Fruit fly (Drosophila melanogaster): ENCODE data around the gene spri.
A peak's percentile ranks its signal among the peaks of the same experiment; 100 is the strongest.

The spri gene

dm6 chrX:10582064-10582463 lies 3.2 kb downstream of the spri start (continued):
- TF ChIP-seq Meics (GFP tag; optimal IDR thresholded peaks at IDR 0.05) (no peak), ci (GFP tag; IDR thresholded peaks at IDR 0.05) (0 out of 3 replicates have a peak, but pooled peaks have one; percentile 37), CoRest (tag; optimal IDR thresholded peaks at IDR 0.05) (peak; percentile 16), bigmax (GFP tag; optimal IDR thresholded peaks at IDR 0.05) (no peak), sqz (GFP tag; optimal IDR thresholded peaks at IDR 0.05) (peak; percentile 33), CG10274 (GFP tag; optimal IDR thresholded peaks at IDR 0.05) (peak; percentile 14), CG12299 (tag; optimal IDR thresholded peaks at IDR 0.05) (peak; percentile 0)

DNA sequence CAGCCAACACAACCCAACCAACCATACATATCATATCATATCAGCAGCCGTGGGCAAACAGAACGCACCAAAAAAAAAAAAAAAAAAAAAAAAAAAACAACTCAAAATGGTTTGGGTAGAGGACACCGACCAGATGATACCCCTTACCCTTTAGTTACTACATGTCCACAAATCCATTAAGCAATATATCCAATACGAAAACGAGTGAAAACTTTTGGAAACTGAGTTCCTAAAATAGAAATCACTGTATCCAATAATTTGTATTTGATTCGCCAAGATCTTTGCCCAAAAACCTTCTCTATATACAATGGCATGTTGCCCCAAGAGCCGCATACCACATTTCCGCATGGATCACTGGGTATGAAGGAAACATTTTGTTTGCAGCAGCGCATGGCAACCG lies 3.7 kb downstream of the spri start:
- TF ChIP-seq CG18262 (tag; optimal IDR thresholded peaks at IDR 0.05) (no peak), CG12744 (GFP tag; optimal IDR thresholded peaks at IDR 0.05) (no peak), kah (GFP tag; optimal IDR thresholded peaks at IDR 0.05) (no peak), lmd (GFP tag; IDR thresholded peaks at IDR 0.05) (no peak), CG2116 (GFP tag; optimal IDR thresholded peaks at IDR 0.05) (no peak), psq (GFP tag; optimal IDR thresholded peaks at IDR 0.05) (no peak), nom (GFP tag; optimal IDR thresholded peaks at IDR 0.05) (peak; percentile 4), dpn (GFP tag; optimal IDR thresholded peaks at IDR 0.05) (no peak), gem (tag; optimal IDR thresholded peaks at IDR 0.05) (peak; percentile 15), Ada2b (GFP tag; IDR thresholded peaks at IDR 0.05) (no peak), dmrt99B (tag; optimal IDR thresholded peaks at IDR 0.05) (no peak), eve (GFP tag; optimal IDR thresholded peaks at IDR 0.05) (peak in 1 of 2 experiments; percentile 1), pan (optimal IDR thresholded peaks at IDR 0.05) (peak in 1 of 2 experiments; percentile 47), pan (GFP tag; optimal IDR thresholded peaks at IDR 0.05 in 1 of 2, IDR thresholded peaks at IDR 0.05 in 1 of 2) (peak; percentile 12 to 16), CG32772 (GFP tag; IDR thresholded peaks at IDR 0.05) (peak; percentile 66), D19B (GFP tag; optimal IDR thresholded peaks at IDR 0.05) (peak; percentile 51), CG6791 (GFP tag; IDR thresholded peaks at IDR 0.05; ENCODE audit: partially characterized antibody) (no peak), her (GFP tag; optimal IDR thresholded peaks at IDR 0.05) (no peak), dysf (GFP tag; IDR thresholded peaks at IDR 0.05) (0 out of 3 replicates have a peak, but pooled peaks have one; percentile 29), ind (GFP tag; optimal IDR thresholded peaks at IDR 0.05) (no peak), org-1 (GFP tag; optimal IDR thresholded peaks at IDR 0.05) (no peak), CG7963 (GFP tag; IDR thresholded peaks at IDR 0.05; ENCODE audit: partially characterized antibody) (no peak), Atf6 (GFP tag; IDR thresholded peaks at IDR 0.05) (no peak), CG10267 (tag; optimal IDR thresholded peaks at IDR 0.05) (no peak), run (tag; optimal IDR thresholded peaks at IDR 0.05) (no peak), Ptx1 (GFP tag; IDR thresholded peaks at IDR 0.05) (0 out of 2 replicates have a peak, but pooled peaks have one; percentile 24), bsh (GFP tag; optimal IDR thresholded peaks at IDR 0.05) (peak in 1 of 2 experiments; percentile 32), rib (GFP tag; IDR thresholded peaks at IDR 0.05) (no peak), Med (GFP tag) (peak; percentile 1), tll (GFP tag; optimal IDR thresholded peaks at IDR 0.05) (no peak), CG14710 (tag; optimal IDR thresholded peaks at IDR 0.05) (no peak), row (GFP tag; IDR thresholded peaks at IDR 0.05) (peak; percentile 74), twi (tag; optimal IDR thresholded peaks at IDR 0.05) (no peak), CG5180 (GFP tag; optimal IDR thresholded peaks at IDR 0.05) (peak; percentile 30), sna (GFP tag; IDR thresholded peaks at IDR 0.05; ENCODE audit: partially characterized antibody) (no peak), ash1 (GFP tag; optimal IDR thresholded peaks at IDR 0.05) (no peak), stwl (tag; optimal IDR thresholded peaks at IDR 0.05) (no peak), luna (GFP tag; optimal IDR thresholded peaks at IDR 0.05) (no peak), Lhr (GFP tag; optimal IDR thresholded peaks at IDR 0.05) (no peak), CG4328 (GFP tag; optimal IDR thresholded peaks at IDR 0.05) (no peak), nmo (GFP tag; optimal IDR thresholded peaks at IDR 0.05) (no peak), CG16813 (GFP tag; IDR thresholded peaks at IDR 0.05; ENCODE audit: partially characterized antibody) (no peak)

Data from whole organism, embryonic.